Worm (Caenorhabditis elegans): ENCODE results near the gene C12D5.3.

The C12D5.3 gene

ce11 chrV:7713072-7713471 lies 37.1 kb downstream of the C12D5.3 start, which contains the start of gene ZK105.13:
Gene ZK105.13, minus strand, starts transcription at chrV:7713172.
- TF ChIP-seq ztf-11 (tag; optimal IDR thresholded peaks at IDR 0.05) (no peak), skn-1 (tag; optimal IDR thresholded peaks at IDR 0.05) (no peak), fkh-10 (GFP tag; optimal IDR thresholded peaks at IDR 0.05) (no peak), ztf-4 (tag; optimal IDR thresholded peaks at IDR 0.05) (no peak), nfya-1 (tag; optimal IDR thresholded peaks at IDR 0.05; ENCODE audit: insufficient read depth) (no peak), lin-39 (tag; optimal IDR thresholded peaks at IDR 0.05) (no peak), aly-2 (tag; optimal IDR thresholded peaks at IDR 0.05) (no peak), unc-39 (tag; optimal IDR thresholded peaks at IDR 0.05) (no peak), hmg-11 (tag; optimal IDR thresholded peaks at IDR 0.05) (no peak), nhr-23 (tag; optimal IDR thresholded peaks at IDR 0.05) (no peak)

DNA sequence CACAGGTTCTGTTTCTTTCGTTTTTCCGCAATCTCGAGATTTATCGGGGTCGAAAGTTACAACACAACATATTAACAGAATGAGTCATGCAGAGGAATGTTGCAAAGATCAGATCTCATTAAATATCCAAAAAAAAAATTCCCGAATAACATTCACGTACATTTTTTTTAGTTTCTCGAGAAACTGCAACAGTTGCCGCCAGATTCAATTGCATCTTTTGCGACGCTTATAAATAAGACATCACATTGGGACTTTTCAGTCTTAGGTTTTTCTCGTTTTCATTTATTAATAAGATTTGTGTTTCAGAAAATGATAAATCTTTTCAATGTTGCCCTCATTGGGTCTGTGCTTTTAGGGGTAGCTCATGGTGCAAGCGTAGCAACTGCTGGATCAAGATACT lies 37.7 kb downstream of the C12D5.3 start, which contains the start of gene ZK105.1:
Gene ZK105.1 (plus strand): TSS at position 301 of the 400 bp plus-strand sequence.
- TF ChIP-seq R02D3.7 (tag; optimal IDR thresholded peaks at IDR 0.05) (no peak), fkh-10 (GFP tag; optimal IDR thresholded peaks at IDR 0.05) (no peak), elt-2 (tag; optimal IDR thresholded peaks at IDR 0.05) (no peak), skn-1 (tag; optimal IDR thresholded peaks at IDR 0.05) (no peak), egl-5 (tag; optimal IDR thresholded peaks at IDR 0.05) (no peak), fos-1 (tag; optimal IDR thresholded peaks at IDR 0.05) (no peak), ceh-82 (tag; optimal IDR thresholded peaks at IDR 0.05) (no peak), mdl-1 (tag; optimal IDR thresholded peaks at IDR 0.05) (no peak), ZK546.5 (tag; optimal IDR thresholded peaks at IDR 0.05) (no peak)

DNA sequence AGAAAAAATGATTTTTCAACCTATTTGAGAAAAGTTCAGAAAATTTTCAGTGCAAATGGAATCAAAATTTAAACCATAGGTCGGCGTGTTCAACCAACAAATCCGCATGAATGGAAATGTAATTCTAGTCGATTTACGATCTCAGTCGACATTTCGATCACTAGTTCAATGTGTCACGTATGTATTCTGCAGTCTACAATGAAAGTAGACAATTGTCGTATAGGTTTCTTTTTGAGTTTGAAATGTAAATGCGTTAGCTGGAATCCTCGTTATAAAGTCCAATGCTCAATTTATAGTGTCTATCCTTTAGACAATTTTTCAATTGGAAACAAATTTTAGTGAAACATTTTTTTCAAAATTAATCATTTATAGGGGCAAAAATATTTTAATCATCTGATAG lies 40.0 kb downstream of the C12D5.3 start, which contains the start of gene ZK105.12:
Gene ZK105.12 (minus strand): TSS at position 101 of the 400 bp plus-strand sequence.
- TF ChIP-seq nhr-237 (tag; optimal IDR thresholded peaks at IDR 0.05) (no peak), ama-1 (optimal IDR thresholded peaks at IDR 0.05) (no peak), nhr-25 (tag; optimal IDR thresholded peaks at IDR 0.05) (no peak), lin-15B (tag; optimal IDR thresholded peaks at IDR 0.05) (no peak), egl-5 (tag; optimal IDR thresholded peaks at IDR 0.05) (no peak), nhr-28 (tag; optimal IDR thresholded peaks at IDR 0.05) (no peak), ceh-9 (tag; optimal IDR thresholded peaks at IDR 0.05) (no peak), ztf-11 (tag; optimal IDR thresholded peaks at IDR 0.05) (no peak), ztf-4 (tag; optimal IDR thresholded peaks at IDR 0.05) (no peak)

DNA sequence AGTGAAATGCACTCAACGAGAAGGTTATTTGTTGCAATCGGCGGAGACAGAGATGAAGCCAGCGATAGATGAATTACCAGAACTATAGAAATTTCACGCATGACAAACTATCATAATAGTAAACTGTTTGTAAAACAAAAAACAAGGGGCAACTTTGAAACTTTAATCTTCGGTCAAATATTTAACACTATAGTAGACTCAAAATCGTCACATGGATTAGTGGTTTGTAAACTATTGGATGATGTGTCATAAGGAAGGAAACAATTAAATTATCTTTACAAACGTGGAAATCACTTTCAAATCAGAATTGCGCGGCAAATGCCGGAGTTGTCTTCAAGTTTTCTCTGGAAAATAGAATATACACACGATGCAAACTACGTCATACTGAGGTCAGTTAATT lies 41.6 kb downstream of the C12D5.3 start, which contains the start of gene ZK105.5:
Gene ZK105.5 (minus strand): TSS at position 101 of the 400 bp plus-strand sequence.
- TF ChIP-seq lin-15B (tag; optimal IDR thresholded peaks at IDR 0.05) (no peak), eor-1 (tag; optimal IDR thresholded peaks at IDR 0.05) (no peak), sea-2 (GFP tag; optimal IDR thresholded peaks at IDR 0.05) (no peak), R02D3.7 (tag; optimal IDR thresholded peaks at IDR 0.05) (no peak), ztf-11 (tag; optimal IDR thresholded peaks at IDR 0.05) (no peak), daf-12 (tag; optimal IDR thresholded peaks at IDR 0.05) (no peak), nhr-237 (tag; optimal IDR thresholded peaks at IDR 0.05) (no peak), ZK546.5 (tag; optimal IDR thresholded peaks at IDR 0.05) (no peak), pha-4 (tag; optimal IDR thresholded peaks at IDR 0.05) (no peak), jun-1 (tag; optimal IDR thresholded peaks at IDR 0.05) (no peak), nhr-76 (tag; optimal IDR thresholded peaks at IDR 0.05) (no peak), zag-1 (tag; optimal IDR thresholded peaks at IDR 0.05) (no peak), skn-1 (tag; optimal IDR thresholded peaks at IDR 0.05) (no peak)

DNA sequence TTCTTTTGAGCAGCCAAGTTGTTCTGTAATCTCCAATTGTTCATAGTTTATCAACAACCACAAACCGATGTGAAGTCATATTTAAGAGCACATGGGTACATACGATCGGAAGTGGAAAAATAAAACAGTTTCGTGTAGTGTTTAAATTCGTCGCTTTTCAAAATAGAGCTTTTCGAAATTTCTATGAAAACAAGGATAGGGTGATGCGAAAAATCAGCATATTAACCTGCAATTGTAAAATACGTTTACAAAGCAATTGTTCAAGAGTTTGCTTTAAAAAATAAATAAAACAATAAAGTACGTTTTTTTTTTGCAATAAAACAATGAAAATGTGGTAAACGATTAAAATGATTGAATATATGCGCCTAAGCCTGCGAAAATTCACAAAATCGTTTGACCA lies 45.9 kb downstream of the C12D5.3 start, which contains the start of gene ZK105.14:
Gene ZK105.14 (minus strand): TSS at position 101 of the 400 bp plus-strand sequence.
- no peak for TF ChIP-seq pqm-1 (tag; optimal IDR thresholded peaks at IDR 0.05)
- no peak for TF ChIP-seq elt-3 (tag; optimal IDR thresholded peaks at IDR 0.05)

DNA sequence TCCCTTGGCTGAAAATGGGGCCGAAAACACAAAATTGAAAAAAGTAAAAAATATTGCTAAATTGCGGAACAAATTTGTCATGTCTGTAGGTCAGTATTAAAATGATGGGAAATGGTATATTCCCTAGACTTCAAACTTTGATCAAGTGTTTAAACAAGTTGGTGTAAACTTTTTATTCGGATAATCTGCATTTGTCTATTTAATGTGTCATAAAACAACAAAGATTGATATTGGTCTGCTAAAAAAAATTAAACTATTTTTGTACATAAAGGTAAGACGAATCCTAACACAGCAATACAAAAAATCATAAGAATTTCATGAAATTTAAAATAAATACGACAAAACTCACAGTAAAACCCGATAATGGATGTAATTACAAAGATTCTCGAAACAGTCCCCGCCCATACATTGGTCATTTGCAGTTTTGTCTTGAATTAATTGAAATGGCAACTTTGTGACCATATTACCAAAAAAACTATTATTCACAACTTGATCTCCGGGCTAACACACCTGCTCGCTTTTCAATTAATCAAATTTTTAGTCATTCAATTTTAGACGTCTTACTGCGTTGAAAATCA lies 48.1 kb downstream of the C12D5.3 start, which contains the start of the genes ZK105.6 and ZK105.8:
Gene ZK105.6 (minus strand): TSS at position 101 of the 578 bp plus-strand sequence.
Gene ZK105.8 (plus strand): TSS at position 528 of the 578 bp plus-strand sequence.
- no peak for TF ChIP-seq egl-5 (tag; optimal IDR thresholded peaks at IDR 0.05)
- TF ChIP-seq elt-1 (tag; optimal IDR thresholded peaks at IDR 0.05): no peak
- TF ChIP-seq ztf-4 (tag; optimal IDR thresholded peaks at IDR 0.05): no peak
- no peak for TF ChIP-seq fkh-2 (tag; optimal IDR thresholded peaks at IDR 0.05)
- no peak for TF ChIP-seq mml-1 (tag; optimal IDR thresholded peaks at IDR 0.05)
- TF ChIP-seq nhr-67 (tag; optimal IDR thresholded peaks at IDR 0.05): no peak
- no peak for TF ChIP-seq elt-3 (tag; optimal IDR thresholded peaks at IDR 0.05)
- no peak for TF ChIP-seq zag-1 (tag; optimal IDR thresholded peaks at IDR 0.05)
- TF ChIP-seq nhr-43 (tag; optimal IDR thresholded peaks at IDR 0.05; ENCODE audit: poor library complexity, severe bottlenecking): no peak

Data from whole organism, L3 larva.